Worm (Caenorhabditis elegans) whole organism, L4/young adult: ENCODE results near the gene fbxa-12.

Source experiments
- W03F9.2 ChIP-seq: fragments of 150-350 bp; optimal IDR thresholded peaks from 2 replicates; lab custom pipeline; 2014; ENCODE audit warnings: missing biosample characterization, missing genetic modification characterization
- dao-5 ChIP-seq: sonication (generic microtip); optimal IDR thresholded peaks from 2 replicates; lab custom pipeline; 2016; ENCODE audit warnings: missing genotype, missing genetic modification characterization, moderate library complexity, missing compliant biosample characterization
- him-1 ChIP-seq: sonication (generic microtip); optimal IDR thresholded peaks from 2 replicates; lab custom pipeline; 2016; ENCODE audit warnings: missing genotype, missing genetic modification reagents, missing genetic modification characterization, missing compliant biosample characterization

- TF ChIP-seq W03F9.2 (no peak), him-1 (tag; lab: Kevin White, UChicago) (no peak), dao-5 (tag; lab: Kevin White, UChicago) (no peak)
These were observed 13.9 kb downstream of the fbxa-12 start for ce11 chrIII:2233399-2233798.
